Worm (Caenorhabditis elegans): Measurements from ENCODE around the gene nlp-3.

The nlp-3 gene

DNA sequence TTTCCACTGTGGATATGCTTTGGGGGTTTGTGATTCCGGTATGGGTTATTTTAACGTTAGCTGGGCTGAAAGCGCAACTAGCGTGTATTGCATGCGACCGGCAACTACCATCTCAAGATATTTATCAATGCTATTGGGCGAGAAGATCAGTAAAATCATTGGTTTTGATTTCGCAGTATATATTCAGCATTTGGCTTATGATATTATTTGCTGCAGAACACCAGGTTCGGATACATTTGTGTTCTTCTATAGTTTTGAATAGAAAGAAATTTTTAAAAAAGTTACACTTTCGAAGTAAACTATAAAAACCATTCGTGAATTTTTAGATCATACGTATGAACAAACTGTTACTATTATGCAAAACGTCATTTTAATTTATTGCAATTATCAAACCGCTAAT is 39.7 kb upstream of the nlp-3 start:
- TF ChIP-seq mes-4 (tag; optimal IDR thresholded peaks at IDR 0.05) (no peak), xnd-1 (tag; optimal IDR thresholded peaks at IDR 0.05) (no peak)

DNA sequence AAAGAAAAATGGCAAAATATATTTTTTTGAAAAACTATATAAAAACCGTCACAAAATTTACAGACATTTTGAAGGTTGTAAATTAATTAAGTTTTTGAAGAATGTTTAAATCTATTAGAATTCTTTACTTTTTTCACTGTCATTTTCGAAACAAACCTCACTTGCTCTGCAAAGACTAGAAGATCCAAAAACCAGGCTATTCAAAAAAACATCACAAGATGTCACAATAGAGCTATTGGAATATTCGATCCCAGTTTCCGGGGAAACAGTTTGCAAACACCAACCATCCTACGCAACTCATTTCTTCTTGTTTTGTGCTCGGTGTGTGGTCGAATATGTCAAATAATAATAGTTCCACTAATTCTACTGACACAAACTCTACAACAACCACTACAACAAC is 38.6 kb upstream of the nlp-3 start, which contains the start of gene R12H7.4:
Gene R12H7.4 (plus strand): TSS at position 301 of the 400 bp plus-strand sequence.
- TF ChIP-seq B0336.3 (GFP tag; IDR thresholded peaks at IDR 0.05) (no peak), lsl-1 (GFP tag; optimal IDR thresholded peaks at IDR 0.05) (no peak), attf-5 (GFP tag; optimal IDR thresholded peaks at IDR 0.05) (no peak), nhr-80 (tag; optimal IDR thresholded peaks at IDR 0.05) (no peak), rpc-1 (optimal IDR thresholded peaks at IDR 0.05) (no peak), rpc-1 (tag; optimal IDR thresholded peaks at IDR 0.05) (no peak), B0261.1 (tag; optimal IDR thresholded peaks at IDR 0.05) (no peak), Y56A3A.18 (GFP tag; IDR thresholded peaks at IDR 0.05) (no peak), ama-1 (optimal IDR thresholded peaks at IDR 0.05) (no peak), ama-1 (GFP tag; optimal IDR thresholded peaks at IDR 0.05) (no peak), F22D6.2 (tag; optimal IDR thresholded peaks at IDR 0.05) (no peak), efl-1 (GFP tag; optimal IDR thresholded peaks at IDR 0.05) (no peak), unc-130 (GFP tag; optimal IDR thresholded peaks at IDR 0.05) (no peak), aptf-3 (GFP tag; IDR thresholded peaks at IDR 0.05) (no peak), ZK185.1 (tag; optimal IDR thresholded peaks at IDR 0.05; ENCODE audit: poor library complexity, severe bottlenecking) (no peak), let-526 (GFP tag; IDR thresholded peaks at IDR 0.05) (no peak), ztf-3 (GFP tag; optimal IDR thresholded peaks at IDR 0.05) (no peak), sdz-38 (tag; optimal IDR thresholded peaks at IDR 0.05) (no peak), pha-4 (tag; optimal IDR thresholded peaks at IDR 0.05) (no peak), tbx-9 (tag; optimal IDR thresholded peaks at IDR 0.05; ENCODE audit: borderline replicate concordance) (no peak)

DNA sequence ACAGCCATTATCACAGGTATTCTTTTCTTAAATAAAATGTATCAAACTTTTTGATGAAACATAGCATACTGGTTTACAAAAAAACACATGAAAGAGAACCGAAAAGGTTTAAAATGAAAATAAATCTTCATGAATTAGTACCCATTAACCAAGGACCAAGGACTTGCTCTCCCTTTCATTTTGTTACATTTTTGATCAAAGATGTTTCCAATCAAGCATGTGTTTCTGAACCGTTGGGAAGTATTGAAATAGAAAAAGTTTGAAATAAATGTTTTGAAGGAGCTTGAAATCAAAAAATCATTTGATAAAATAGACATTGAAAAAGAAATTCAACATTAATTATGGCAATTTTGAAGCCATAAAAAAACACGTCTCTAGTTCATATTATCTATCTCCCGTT is 34.3 kb upstream of the nlp-3 start:
- TF ChIP-seq hsf-1 (GFP tag; IDR thresholded peaks at IDR 0.05) (no peak), tlf-1 (GFP tag; optimal IDR thresholded peaks at IDR 0.05) (no peak), mxl-1 (tag; optimal IDR thresholded peaks at IDR 0.05) (no peak), nfya-2 (GFP tag; IDR thresholded peaks at IDR 0.05) (no peak), xnd-1 (tag; optimal IDR thresholded peaks at IDR 0.05) (no peak), attf-6 (GFP tag; IDR thresholded peaks at IDR 0.05) (no peak), B0035.1 (tag; optimal IDR thresholded peaks at IDR 0.05) (no peak), let-607 (tag; optimal IDR thresholded peaks at IDR 0.05) (no peak), Y53F4B.3 (GFP tag; IDR thresholded peaks at IDR 0.05) (no peak), nhr-120 (GFP tag; IDR thresholded peaks at IDR 0.05) (no peak), unc-130 (GFP tag; optimal IDR thresholded peaks at IDR 0.05) (no peak), ceh-91 (GFP tag; IDR thresholded peaks at IDR 0.05) (no peak), efl-1 (GFP tag; optimal IDR thresholded peaks at IDR 0.05) (no peak), F33H1.4 (GFP tag; IDR thresholded peaks at IDR 0.05) (no peak), Y95B8A.8 (GFP tag; IDR thresholded peaks at IDR 0.05) (no peak)

DNA sequence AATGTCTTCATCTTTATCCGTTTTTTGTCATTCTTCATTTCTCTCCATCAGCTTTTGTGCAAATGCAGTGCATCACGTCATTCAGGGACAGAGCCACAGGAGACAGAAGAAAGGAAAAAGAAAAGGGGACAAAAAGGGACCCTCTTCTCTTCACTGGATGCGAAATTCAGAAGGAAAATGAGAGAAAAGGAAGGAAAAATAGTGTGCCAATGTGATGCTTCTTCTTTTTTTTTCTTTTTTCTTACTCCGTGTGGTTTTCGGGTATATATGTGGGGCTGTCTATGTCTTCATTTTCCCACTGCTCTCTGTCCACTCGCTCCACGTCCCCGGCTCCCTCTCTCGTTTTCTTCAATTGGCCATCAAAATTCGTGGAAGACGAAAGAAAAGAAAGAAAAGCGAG is 32.2 kb upstream of the nlp-3 start:
- TF ChIP-seq akir-1 (GFP tag; optimal IDR thresholded peaks at IDR 0.05) (no peak), lin-54 (GFP tag; optimal IDR thresholded peaks at IDR 0.05) (no peak), dox-1 (GFP tag; IDR thresholded peaks at IDR 0.05) (no peak), hmg-1.2 (GFP tag; IDR thresholded peaks at IDR 0.05) (no peak), nhr-80 (tag; optimal IDR thresholded peaks at IDR 0.05) (no peak), nfya-2 (GFP tag; IDR thresholded peaks at IDR 0.05) (no peak), Y95B8A.8 (GFP tag; IDR thresholded peaks at IDR 0.05) (no peak), lin-40 (tag; optimal IDR thresholded peaks at IDR 0.05) (peak; percentile 10), gei-17 (GFP tag; optimal IDR thresholded peaks at IDR 0.05) (no peak), zfh-2 (GFP tag; conservative IDR thresholded peaks at IDR 0.05) (peak; percentile 38; the same call in 1 of the 2 replicates), dpff-1 (tag; optimal IDR thresholded peaks at IDR 0.05) (no peak), ztf-25 (GFP tag; IDR thresholded peaks at IDR 0.05) (no peak), lir-1 (GFP tag; conservative IDR thresholded peaks at IDR 0.05) (no peak), K12H6.12 (tag; optimal IDR thresholded peaks at IDR 0.05) (peak; percentile 39), zim-3 (tag; optimal IDR thresholded peaks at IDR 0.05) (no peak), egl-18 (GFP tag; IDR thresholded peaks at IDR 0.05) (no peak), tbp1 (GFP tag; optimal IDR thresholded peaks at IDR 0.05) (no peak)

All from whole organism, young adult.